Fruit fly (Drosophila melanogaster) whole organism, embryonic: ENCODE results near the gene Fitm.
A peak's percentile ranks its signal among the peaks of the same experiment; 100 is the strongest.

Experiments
- Bgb ChIP-seq: fragments of 200-800 bp; sonication (Bioruptor generic); IDR thresholded peaks from 2 replicates; pipeline ENCODE4 v1.3.6; 2022; ENCODE audit warnings: missing biosample characterization, missing genetic modification characterization; ENCODE audit not compliant: partially characterized antibody
- CG10209 ChIP-seq: fragments of 200-800 bp; sonication (Bioruptor generic); optimal IDR thresholded peaks from 3 replicates; lab custom pipeline; 2017; ENCODE audit warnings: missing biosample characterization, mild to moderate bottlenecking, missing genetic modification characterization, missing genetic modification reagents
- CG10321 ChIP-seq: fragments of 200-800 bp; sonication (Bioruptor generic); IDR thresholded peaks from 2 replicates; pipeline ENCODE4 v1.3.6; 2022; ENCODE audit warnings: missing biosample characterization, missing genetic modification characterization
- CG11085 ChIP-seq: fragments of 200-800 bp; sonication (Bioruptor generic); IDR thresholded peaks from 2 replicates; pipeline ENCODE4 v1.3.6; 2022; ENCODE audit warnings: missing biosample characterization, missing genetic modification characterization
- CG11093 ChIP-seq: fragments of 200-800 bp; sonication (Bioruptor generic); IDR thresholded peaks from 3 replicates; pipeline ENCODE4 v1.3.6; 2022; ENCODE audit warnings: missing biosample characterization, missing genetic modification characterization
- CG13296 ChIP-seq: fragments of 200-800 bp; sonication (Bioruptor generic); optimal IDR thresholded peaks from 3 replicates; lab custom pipeline; 2018; ENCODE audit warnings: missing biosample characterization, mild to moderate bottlenecking, missing genetic modification characterization
- CG15601 ChIP-seq: fragments of 200-800 bp; sonication (Bioruptor generic); optimal IDR thresholded peaks from 3 replicates; lab custom pipeline; 2019; ENCODE audit warnings: missing biosample characterization, mild to moderate bottlenecking, missing genetic modification characterization, moderate library complexity
- CG1602 ChIP-seq: fragments of 200-800 bp; sonication (Bioruptor generic); optimal IDR thresholded peaks from 3 replicates; lab custom pipeline; 2016; ENCODE audit warnings: missing biosample characterization, missing genetic modification characterization
- CG17912 ChIP-seq: fragments of 200-800 bp; sonication (Bioruptor generic); optimal IDR thresholded peaks from 2 replicates; lab custom pipeline; 2018; ENCODE audit warnings: missing biosample characterization, mild to moderate bottlenecking, missing genetic modification characterization
- CG18764 ChIP-seq: fragments of 200-800 bp; sonication (Bioruptor generic); optimal IDR thresholded peaks from 3 replicates; lab custom pipeline; 2016; ENCODE audit warnings: missing biosample characterization, missing genetic modification characterization
- CG2199 ChIP-seq: fragments of 200-800 bp; sonication (Bioruptor generic); IDR thresholded peaks from 3 replicates; pipeline ENCODE4 v1.3.6; 2022; ENCODE audit warnings: missing biosample characterization, missing genetic modification characterization
- CG33557 ChIP-seq: fragments of 200-800 bp; sonication (Bioruptor generic); optimal IDR thresholded peaks from 2 replicates; lab custom pipeline; 2019; ENCODE audit warnings: missing biosample characterization, mild to moderate bottlenecking, missing genetic modification characterization, moderate library complexity
- CG3407 ChIP-seq: fragments of 200-800 bp; sonication (Bioruptor generic); optimal IDR thresholded peaks from 2 replicates; lab custom pipeline; 2018; ENCODE audit warnings: missing biosample characterization, mild to moderate bottlenecking, missing genetic modification characterization
- CG4730 ChIP-seq: fragments of 200-800 bp; sonication (Bioruptor generic); IDR thresholded peaks from 2 replicates; pipeline ENCODE4 v1.3.6; 2022; ENCODE audit warnings: missing biosample characterization, missing genetic modification characterization
- CG5953 ChIP-seq: fragments of 200-800 bp; sonication (Bioruptor generic); IDR thresholded peaks from 2 replicates; pipeline ENCODE4 v1.3.6; 2022; ENCODE audit warnings: missing biosample characterization, missing genetic modification characterization
- CG7745 ChIP-seq: fragments of 200-800 bp; sonication (Bioruptor generic); optimal IDR thresholded peaks from 2 replicates; lab custom pipeline; 2018; ENCODE audit warnings: missing biosample characterization, mild to moderate bottlenecking, missing genetic modification characterization, moderate library complexity
- CG7839 ChIP-seq: fragments of 200-800 bp; sonication (Bioruptor generic); optimal IDR thresholded peaks from 3 replicates; lab custom pipeline; 2018; ENCODE audit warnings: missing biosample characterization, mild to moderate bottlenecking, missing genetic modification characterization, moderate library complexity
- CG8089 ChIP-seq: fragments of 200-800 bp; sonication (Bioruptor generic); optimal IDR thresholded peaks from 3 replicates; lab custom pipeline; 2016; ENCODE audit warnings: missing biosample characterization, missing genetic modification characterization
- CG8388 ChIP-seq: fragments of 200-800 bp; sonication (Bioruptor generic); optimal IDR thresholded peaks from 2 replicates; lab custom pipeline; 2019; ENCODE audit warnings: missing biosample characterization, mild to moderate bottlenecking, missing genetic modification characterization, moderate library complexity
- CG9215 ChIP-seq: fragments of 200-800 bp; sonication (Bioruptor generic); IDR thresholded peaks from 2 replicates; pipeline ENCODE4 v1.3.6; 2022; ENCODE audit warnings: missing biosample characterization, missing genetic modification characterization
- CG9437 ChIP-seq: fragments of 200-800 bp; sonication (Bioruptor generic); optimal IDR thresholded peaks from 2 replicates; lab custom pipeline; 2018; ENCODE audit warnings: missing biosample characterization, mild to moderate bottlenecking, missing genetic modification characterization
- Camta ChIP-seq: fragments of 200-800 bp; sonication (Bioruptor generic); optimal IDR thresholded peaks from 2 replicates; lab custom pipeline; 2016; ENCODE audit warnings: missing biosample characterization, missing genetic modification characterization
- Chrac-16 ChIP-seq: fragments of 200-800 bp; sonication (Bioruptor generic); optimal IDR thresholded peaks from 3 replicates; lab custom pipeline; 2016; ENCODE audit warnings: missing biosample characterization, missing genetic modification characterization
- Dek ChIP-seq: fragments of 200-800 bp; sonication (Bioruptor generic); optimal IDR thresholded peaks from 3 replicates; lab custom pipeline; 2019; ENCODE audit warnings: missing biosample characterization, mild to moderate bottlenecking, missing genetic modification characterization, moderate library complexity
- Dp ChIP-seq: fragments of 200-800 bp; sonication (Bioruptor generic); optimal IDR thresholded peaks from 2 replicates; lab custom pipeline; 2018; ENCODE audit warnings: missing biosample characterization, mild to moderate bottlenecking, missing genetic modification characterization, moderate library complexity
- Drgx ChIP-seq: fragments of 200-800 bp; sonication (Bioruptor generic); IDR thresholded peaks from 2 replicates; pipeline ENCODE4 v1.3.6; 2022; ENCODE audit warnings: missing biosample characterization, missing genetic modification characterization
- Gug ChIP-seq: fragments of 200-800 bp; sonication (Bioruptor generic); IDR thresholded peaks from 4 replicates; pipeline ENCODE4 v1.3.6; 2022; ENCODE audit warnings: missing biosample characterization, missing genetic modification characterization
- H2.0 ChIP-seq: fragments of 200-800 bp; sonication (Bioruptor generic); IDR thresholded peaks from 2 replicates; pipeline ENCODE4 v1.3.6; 2022; ENCODE audit warnings: missing biosample characterization, missing genetic modification characterization
- Hey ChIP-seq: fragments of 200-800 bp; sonication (Bioruptor generic); optimal IDR thresholded peaks from 3 replicates; lab custom pipeline; 2018; ENCODE audit warnings: missing biosample characterization, mild to moderate bottlenecking, missing genetic modification characterization
- Hsf ChIP-seq: fragments of 200-800 bp; sonication (Bioruptor generic); optimal IDR thresholded peaks from 3 replicates; lab custom pipeline; 2016; ENCODE audit warnings: missing biosample characterization, missing genetic modification characterization
- Mrtf ChIP-seq: fragments of 200-800 bp; sonication (Bioruptor generic); IDR thresholded peaks from 3 replicates; pipeline ENCODE4 v1.3.6; 2022; ENCODE audit warnings: missing biosample characterization, missing genetic modification characterization
- Sry-β ChIP-seq: fragments of 200-800 bp; sonication (Bioruptor generic); optimal IDR thresholded peaks from 2 replicates; lab custom pipeline; 2018; ENCODE audit warnings: missing biosample characterization, mild to moderate bottlenecking, missing genetic modification characterization, moderate library complexity
- Usf ChIP-seq: fragments of 200-800 bp; sonication (Bioruptor generic); optimal IDR thresholded peaks from 2 replicates; lab custom pipeline; 2017; ENCODE audit warnings: missing genotype, missing biosample characterization, missing genetic modification characterization
- ac ChIP-seq: fragments of 200-800 bp; sonication (Bioruptor generic); optimal IDR thresholded peaks from 3 replicates; lab custom pipeline; 2017; ENCODE audit warnings: missing biosample characterization, mild to moderate bottlenecking, missing genetic modification characterization
- ara ChIP-seq: fragments of 200-800 bp; sonication (Bioruptor generic); IDR thresholded peaks from 2 replicates; pipeline ENCODE4 v1.3.6; 2022; ENCODE audit warnings: missing biosample characterization, missing genetic modification characterization
- cwo ChIP-seq: fragments of 200-800 bp; sonication (Bioruptor generic); optimal IDR thresholded peaks from 3 replicates; lab custom pipeline; 2017; ENCODE audit warnings: missing biosample characterization, missing genetic modification characterization, mild to moderate bottlenecking, moderate library complexity, missing genetic modification reagents
- da ChIP-seq: fragments of 200-800 bp; sonication (Bioruptor generic); optimal IDR thresholded peaks from 2 replicates; lab custom pipeline; 2016; ENCODE audit warnings: missing biosample characterization, missing genetic modification characterization
- dysf ChIP-seq: fragments of 200-800 bp; sonication (Bioruptor generic); IDR thresholded peaks from 3 replicates; pipeline ENCODE4 v1.3.6; 2022; ENCODE audit warnings: missing biosample characterization, missing genetic modification characterization
- exex ChIP-seq: fragments of 200-800 bp; sonication (Bioruptor generic); optimal IDR thresholded peaks from 4 replicates; lab custom pipeline; 2018; ENCODE audit warnings: missing biosample characterization, mild to moderate bottlenecking, missing genetic modification characterization, moderate library complexity
- eyg ChIP-seq: fragments of 200-800 bp; sonication (Bioruptor generic); optimal IDR thresholded peaks from 3 replicates; lab custom pipeline; 2016; ENCODE audit warnings: missing biosample characterization, missing genetic modification characterization
- fru ChIP-seq: fragments of >200 bp; optimal IDR thresholded peaks from 2 replicates; lab custom pipeline; 2017
- p53 ChIP-seq: fragments of 200-800 bp; sonication (Bioruptor generic); optimal IDR thresholded peaks from 2 replicates; lab custom pipeline; 2016; ENCODE audit warnings: missing biosample characterization, missing genetic modification characterization
- pum ChIP-seq: fragments of 200-800 bp; sonication (Bioruptor generic); optimal IDR thresholded peaks from 2 replicates; lab custom pipeline; 2016; ENCODE audit warnings: missing biosample characterization, missing genetic modification characterization
- row ChIP-seq: fragments of 200-800 bp; sonication (Bioruptor generic); IDR thresholded peaks from 3 replicates; pipeline ENCODE4 v1.3.6; 2022; ENCODE audit warnings: missing biosample characterization, missing genetic modification characterization
- salm ChIP-seq: fragments of 200-800 bp; sonication (Bioruptor generic); optimal IDR thresholded peaks from 2 replicates; lab custom pipeline; 2018; ENCODE audit warnings: missing biosample characterization, mild to moderate bottlenecking, missing genetic modification characterization
- so ChIP-seq: fragments of 200-800 bp; sonication (Bioruptor generic); IDR thresholded peaks from 3 replicates; pipeline ENCODE4 v1.3.6; 2022; ENCODE audit warnings: missing biosample characterization, missing genetic modification characterization
- sqz ChIP-seq: fragments of 200-800 bp; sonication (Bioruptor generic); optimal IDR thresholded peaks from 3 replicates; lab custom pipeline; 2018; ENCODE audit warnings: missing biosample characterization, mild to moderate bottlenecking, missing genetic modification characterization
- sug ChIP-seq: fragments of 200-800 bp; optimal IDR thresholded peaks from 2 replicates; lab custom pipeline; 2019; ENCODE audit warnings: missing biosample characterization, mild to moderate bottlenecking, missing genetic modification characterization, moderate library complexity
- tin ChIP-seq: fragments of 200-800 bp; sonication (Bioruptor generic); optimal IDR thresholded peaks from 3 replicates; lab custom pipeline; 2016; ENCODE audit warnings: missing biosample characterization, missing genetic modification characterization
- trh ChIP-seq: fragments of 200-800 bp; sonication (Bioruptor generic); optimal IDR thresholded peaks from 2 replicates; lab custom pipeline; 2016; ENCODE audit warnings: missing biosample characterization, missing genetic modification characterization

Gene Fitm

DNA sequence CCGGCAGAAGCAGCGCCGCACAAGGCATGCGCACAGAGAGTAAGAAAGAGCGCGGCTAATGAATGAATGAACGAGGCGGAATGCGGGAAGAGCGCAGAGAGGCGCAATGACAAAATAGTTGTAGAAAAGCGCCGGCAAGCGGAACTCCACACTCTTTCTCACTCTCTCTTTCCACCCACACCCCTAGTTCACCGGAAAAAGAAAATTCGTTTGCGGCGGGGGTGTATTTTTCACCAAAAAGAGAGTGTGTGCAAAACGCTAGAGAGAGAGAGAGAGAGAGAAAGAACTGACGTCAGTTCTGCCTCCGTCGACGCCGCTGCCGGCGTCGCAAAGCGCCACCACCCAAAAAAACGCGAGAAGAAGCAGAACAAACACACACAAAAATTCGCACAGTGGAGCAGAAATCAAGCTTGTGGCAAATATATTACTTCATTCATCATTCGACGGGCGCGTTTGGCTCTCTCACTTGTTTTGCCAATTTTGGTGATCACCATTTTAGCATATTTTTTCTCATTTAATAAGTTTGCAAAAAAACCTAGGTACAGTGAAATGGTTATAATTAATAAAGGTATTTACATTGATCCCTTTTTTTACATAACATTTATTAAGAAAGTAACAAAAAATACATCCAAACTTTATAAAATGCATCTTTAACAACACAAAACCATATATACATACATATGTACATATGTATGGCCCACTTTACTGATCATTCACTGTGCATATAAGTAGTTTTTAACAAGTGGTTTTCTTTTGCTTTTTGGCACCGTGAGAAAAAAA lies 39.2 kb upstream of the Fitm start (continued):
- no peak for TF ChIP-seq CG8089
- peak; percentile 19 for TF ChIP-seq CG18764
- TF ChIP-seq cwo (GFP tag; lab: Kevin White, UChicago) = peak; percentile 58
- TF ChIP-seq H2.0 (GFP tag; lab: Robert Waterston, UW) = no peak
- TF ChIP-seq Dp (GFP tag; lab: Kevin White, UChicago) = no peak
- no peak; the same call in 1 of the 2 replicates for TF ChIP-seq Drgx (GFP tag; lab: Robert Waterston, UW)
- no peak for TF ChIP-seq Hey (tag; lab: Kevin White, UChicago)
- TF ChIP-seq CG9437 = peak; percentile 69
- TF ChIP-seq dysf = peak; percentile 62; the same call in 2 of the 3 replicates
- TF ChIP-seq CG7839 (tag; lab: Kevin White, UChicago) = peak; percentile 64
- no peak for TF ChIP-seq da (GFP tag; lab: Kevin White, UChicago)
- peak; percentile 27 for TF ChIP-seq sug
- peak; percentile 31 for TF ChIP-seq Hsf
- TF ChIP-seq ara (GFP tag; lab: Robert Waterston, UW) = no peak
- TF ChIP-seq exex = no peak
- peak; percentile 52 for TF ChIP-seq Dek (tag; lab: Kevin White, UChicago)
- no peak for TF ChIP-seq CG33557 (GFP tag; lab: Kevin White, UChicago)
- TF ChIP-seq Mrtf (GFP tag; lab: Robert Waterston, UW) = no peak
- TF ChIP-seq Chrac-16 (GFP tag; lab: Kevin White, UChicago) = peak; percentile 37
- no peak for TF ChIP-seq CG15601 (tag; lab: Kevin White, UChicago)
- TF ChIP-seq CG2199 = no peak
- TF ChIP-seq CG3407 (GFP tag; lab: Kevin White, UChicago) = no peak
- TF ChIP-seq sqz = peak; percentile 81
- TF ChIP-seq Bgb (GFP tag; lab: Robert Waterston, UW) = peak; percentile 35; the same call in 1 of the 2 replicates
- TF ChIP-seq CG13296 = no peak
- TF ChIP-seq CG10209 = peak; percentile 74
- TF ChIP-seq CG10321 (GFP tag; lab: Robert Waterston, UW) = no peak
- 0 out of 2 replicates have a peak, but pooled peaks have one; percentile 10 for TF ChIP-seq CG5953 (GFP tag; lab: Robert Waterston, UW)
- TF ChIP-seq so = no peak; the same call in 2 of the 3 replicates
- TF ChIP-seq CG4730 = no peak
- TF ChIP-seq CG1602 = peak; percentile 46
- TF ChIP-seq Camta (GFP tag; lab: Kevin White, UChicago) = no peak
- TF ChIP-seq CG17912 (GFP tag; lab: Kevin White, UChicago) = no peak
- TF ChIP-seq p53 (GFP tag; lab: Kevin White, UChicago) = no peak
- TF ChIP-seq pum (GFP tag; lab: Kevin White, UChicago) = no peak
- TF ChIP-seq CG11085 (GFP tag; lab: Robert Waterston, UW) = no peak
- 0 out of 4 replicates have a peak, but pooled peaks have one; percentile 19 for TF ChIP-seq Gug (GFP tag; lab: Robert Waterston, UW)
- TF ChIP-seq CG9215 (GFP tag; lab: Robert Waterston, UW) = peak; percentile 58
- peak; percentile 13 for TF ChIP-seq trh (GFP tag; lab: Kevin White, UChicago)
- no peak for TF ChIP-seq ac (GFP tag; lab: Kevin White, UChicago)
- peak; percentile 39 for TF ChIP-seq Usf
- TF ChIP-seq salm (tag; lab: Kevin White, UChicago) = no peak
- peak; percentile 17 for TF ChIP-seq CG8388
- TF ChIP-seq fru (lab: Kevin White, UChicago) = no peak
- TF ChIP-seq CG11093 (GFP tag; lab: Robert Waterston, UW) = 0 out of 3 replicates have a peak, but pooled peaks have one; percentile 51
- TF ChIP-seq CG7745 = no peak
- peak; percentile 63 for TF ChIP-seq row (GFP tag; lab: Robert Waterston, UW)
- no peak for TF ChIP-seq eyg
- TF ChIP-seq Sry-β (GFP tag; lab: Kevin White, UChicago) = no peak
- no peak for TF ChIP-seq tin (GFP tag; lab: Kevin White, UChicago)
